Fruit fly (Drosophila melanogaster): ENCODE data around the gene Btk.
A peak's percentile ranks its signal among the peaks of the same experiment; 100 is the strongest.

The Btk gene

DNA sequence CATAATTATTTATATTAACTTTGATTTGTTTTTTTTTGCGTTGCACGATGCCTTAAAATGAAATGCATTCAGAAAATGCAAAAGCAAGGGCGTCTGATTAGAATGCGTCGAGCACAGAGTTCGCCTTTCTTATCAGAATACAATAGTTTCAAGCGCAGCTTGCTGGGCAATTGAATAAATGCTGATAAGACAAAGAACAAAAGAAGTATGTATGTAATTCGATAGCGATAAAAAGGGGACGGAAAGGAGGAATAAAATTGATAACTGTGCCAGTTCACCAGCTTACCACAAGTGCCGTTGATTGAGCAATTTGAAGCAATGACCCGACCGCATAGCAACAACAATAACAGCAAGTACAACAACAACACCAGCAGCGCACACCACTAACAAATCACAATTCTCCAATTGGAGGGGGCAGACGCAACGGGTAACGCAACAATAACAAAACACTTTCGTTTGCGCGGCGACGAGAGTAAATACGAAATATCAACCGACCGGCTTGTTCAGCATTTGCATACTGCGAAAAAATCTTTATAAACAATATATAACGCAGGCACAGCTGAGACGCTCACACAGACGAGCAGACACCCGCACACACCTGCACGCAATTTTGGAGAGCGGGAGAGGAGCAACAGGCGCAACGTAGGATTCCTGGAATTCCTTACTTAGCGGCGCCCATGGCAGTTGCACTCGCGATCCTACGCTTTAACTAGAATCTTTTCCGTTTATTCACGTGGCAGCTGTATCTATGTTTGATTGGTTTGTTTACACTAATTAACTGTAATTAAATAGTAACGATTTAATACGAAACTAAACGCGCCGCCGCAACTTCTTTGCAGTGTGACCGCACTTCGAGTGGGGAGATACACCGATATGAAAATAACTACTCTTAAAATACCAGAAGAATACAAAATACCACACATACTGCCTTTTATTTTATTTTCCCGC, at the start of gene Btk (continued):
- peak; percentile 18 for TF ChIP-seq CG2116 (GFP tag; optimal IDR thresholded peaks at IDR 0.05)
- TF ChIP-seq sna (GFP tag; IDR thresholded peaks at IDR 0.05; ENCODE audit: partially characterized antibody) = no peak
- no peak for TF ChIP-seq ftz-f1 (GFP tag; optimal IDR thresholded peaks at IDR 0.05)
- TF ChIP-seq Hr78 (GFP tag; optimal IDR thresholded peaks at IDR 0.05) = peak in 1 of 2 experiments; percentile 96
- TF ChIP-seq CoRest (tag; optimal IDR thresholded peaks at IDR 0.05) = peak; percentile 27
- TF ChIP-seq CG15479 (GFP tag; optimal IDR thresholded peaks at IDR 0.05) = peak; percentile 81
- TF ChIP-seq Jarid2 (GFP tag; optimal IDR thresholded peaks at IDR 0.05) = peak; percentile 28
- no peak for TF ChIP-seq Camta (GFP tag; optimal IDR thresholded peaks at IDR 0.05)
- no peak for TF ChIP-seq CG16779 (GFP tag; IDR thresholded peaks at IDR 0.05)
- TF ChIP-seq CG17361 (GFP tag; IDR thresholded peaks at IDR 0.05) = no peak
- no peak for TF ChIP-seq CG9932 (GFP tag; IDR thresholded peaks at IDR 0.05)
- TF ChIP-seq CG16813 (GFP tag; IDR thresholded peaks at IDR 0.05; ENCODE audit: partially characterized antibody) = no peak
- no peak for TF ChIP-seq lola (GFP tag; optimal IDR thresholded peaks at IDR 0.05)
- TF ChIP-seq YL-1 (GFP tag; optimal IDR thresholded peaks at IDR 0.05) = no peak
- TF ChIP-seq Hsf (GFP tag; optimal IDR thresholded peaks at IDR 0.05) = no peak
- TF ChIP-seq scrt (GFP tag; optimal IDR thresholded peaks at IDR 0.05) = peak; percentile 83
- TF ChIP-seq CG2129 (GFP tag; IDR thresholded peaks at IDR 0.05; ENCODE audit: partially characterized antibody) = no peak
- TF ChIP-seq Blimp-1 (GFP tag; optimal IDR thresholded peaks at IDR 0.05) = peak; percentile 49
- TF ChIP-seq insv (GFP tag; optimal IDR thresholded peaks at IDR 0.05) = peak; percentile 92 to 99
- TF ChIP-seq usp (GFP tag; optimal IDR thresholded peaks at IDR 0.05) = no peak
- no peak for TF ChIP-seq twi (tag; optimal IDR thresholded peaks at IDR 0.05)
- TF ChIP-seq yki (optimal IDR thresholded peaks at IDR 0.05) = no peak
- peak; percentile 96 for TF ChIP-seq ewg (GFP tag; optimal IDR thresholded peaks at IDR 0.05)
- peak; percentile 55 for TF ChIP-seq Myb (GFP tag; optimal IDR thresholded peaks at IDR 0.05)
- peak; percentile 53; the same call in 1 of the 4 replicates for TF ChIP-seq Dll (GFP tag; IDR thresholded peaks at IDR 0.05; ENCODE audit: partially characterized antibody)
- peak; percentile 50 for TF ChIP-seq Med (GFP tag)
- no peak for TF ChIP-seq CG4404 (GFP tag; IDR thresholded peaks at IDR 0.05)
- TF ChIP-seq exex (tag; optimal IDR thresholded peaks at IDR 0.05) = peak; percentile 22
- TF ChIP-seq CG12942 (GFP tag; optimal IDR thresholded peaks at IDR 0.05) = no peak
- TF ChIP-seq NC2α (GFP tag; optimal IDR thresholded peaks at IDR 0.05) = no peak
- TF ChIP-seq sc (optimal IDR thresholded peaks at IDR 0.05) = no peak
- no peak for TF ChIP-seq sc (GFP tag; optimal IDR thresholded peaks at IDR 0.05)
- no peak for TF ChIP-seq ato (GFP tag; IDR thresholded peaks at IDR 0.05; ENCODE audit: partially characterized antibody)
- TF ChIP-seq CG7786 (GFP tag; optimal IDR thresholded peaks at IDR 0.05) = no peak
- TF ChIP-seq Ets65A (GFP tag) = peak; percentile 40
- TF ChIP-seq ac (GFP tag; optimal IDR thresholded peaks at IDR 0.05) = no peak
- TF ChIP-seq MBD-R2 (GFP tag; IDR thresholded peaks at IDR 0.05) = peak; percentile 11; the same call in 1 of the 2 replicates
- peak; percentile 58 for TF ChIP-seq CG17568 (GFP tag; optimal IDR thresholded peaks at IDR 0.05)
- no peak for TF ChIP-seq CkIIα-i1 (GFP tag; IDR thresholded peaks at IDR 0.05)
- peak; percentile 29; the same call in 1 of the 2 replicates for TF ChIP-seq crol (GFP tag; IDR thresholded peaks at IDR 0.05)
- no peak for TF ChIP-seq eve (GFP tag; optimal IDR thresholded peaks at IDR 0.05)
- peak; percentile 96 for TF ChIP-seq D (optimal IDR thresholded peaks at IDR 0.05)
- TF ChIP-seq D (GFP tag; optimal IDR thresholded peaks at IDR 0.05) = no peak
- no peak for TF ChIP-seq B-H1 (GFP tag; IDR thresholded peaks at IDR 0.05)
- peak; percentile 66 for TF ChIP-seq pzg (GFP tag; optimal IDR thresholded peaks at IDR 0.05)
- no peak for TF ChIP-seq caup (GFP tag; optimal IDR thresholded peaks at IDR 0.05; ENCODE audit: severe bottlenecking)
- TF ChIP-seq sens (GFP tag) = peak; percentile 77
- TF ChIP-seq CG6854 (GFP tag; optimal IDR thresholded peaks at IDR 0.05) = no peak

Data from whole organism, embryonic.